Worm (Caenorhabditis elegans): ENCODE results near the gene sax-3.

DNA sequence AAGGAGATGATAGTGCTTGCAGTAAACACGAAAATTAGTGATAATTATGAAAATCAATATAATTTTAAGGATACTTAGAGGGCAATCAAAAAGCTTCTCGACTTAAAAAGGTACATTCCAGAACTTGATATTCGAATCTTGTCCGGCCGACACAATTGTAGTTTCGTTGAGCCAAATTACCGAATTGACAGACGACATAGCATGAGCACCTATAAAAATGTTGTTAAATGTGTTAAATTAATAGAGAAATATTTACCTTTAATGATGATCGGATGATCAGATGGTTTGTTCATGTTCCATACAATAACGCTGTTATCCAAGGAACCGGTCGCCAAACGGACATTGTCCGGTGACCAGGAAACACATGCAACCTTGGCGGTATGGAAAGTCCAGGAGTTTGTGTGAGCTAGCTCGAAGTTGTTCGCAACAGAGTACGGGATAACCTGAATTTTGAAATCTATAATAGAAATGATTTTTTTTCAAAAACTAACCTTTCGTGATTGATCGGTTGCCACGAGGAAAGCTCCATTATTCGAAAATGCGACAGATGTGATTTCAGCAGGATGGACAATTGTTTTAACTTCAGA is 56.9 kb downstream of the sax-3 start:
- no peak for TF ChIP-seq F33H1.4 (GFP tag; IDR thresholded peaks at IDR 0.05)
- TF ChIP-seq Y79H2A.3 (GFP tag; conservative IDR thresholded peaks at IDR 0.05): no peak
- no peak for TF ChIP-seq hmg-1.2 (GFP tag; IDR thresholded peaks at IDR 0.05)
- TF ChIP-seq tlf-1 (GFP tag; optimal IDR thresholded peaks at IDR 0.05): peak; percentile 37
- TF ChIP-seq rec-8 (tag; optimal IDR thresholded peaks at IDR 0.05): no peak
- TF ChIP-seq F57C9.4 (tag; optimal IDR thresholded peaks at IDR 0.05): no peak
- TF ChIP-seq nhr-80 (tag; optimal IDR thresholded peaks at IDR 0.05): peak; percentile 53
- TF ChIP-seq lin-35 (GFP tag; optimal IDR thresholded peaks at IDR 0.05): no peak

All from whole organism, young adult.